Worm (Caenorhabditis elegans): ENCODE measurements around the gene srsx-33.

The srsx-33 gene

DNA sequence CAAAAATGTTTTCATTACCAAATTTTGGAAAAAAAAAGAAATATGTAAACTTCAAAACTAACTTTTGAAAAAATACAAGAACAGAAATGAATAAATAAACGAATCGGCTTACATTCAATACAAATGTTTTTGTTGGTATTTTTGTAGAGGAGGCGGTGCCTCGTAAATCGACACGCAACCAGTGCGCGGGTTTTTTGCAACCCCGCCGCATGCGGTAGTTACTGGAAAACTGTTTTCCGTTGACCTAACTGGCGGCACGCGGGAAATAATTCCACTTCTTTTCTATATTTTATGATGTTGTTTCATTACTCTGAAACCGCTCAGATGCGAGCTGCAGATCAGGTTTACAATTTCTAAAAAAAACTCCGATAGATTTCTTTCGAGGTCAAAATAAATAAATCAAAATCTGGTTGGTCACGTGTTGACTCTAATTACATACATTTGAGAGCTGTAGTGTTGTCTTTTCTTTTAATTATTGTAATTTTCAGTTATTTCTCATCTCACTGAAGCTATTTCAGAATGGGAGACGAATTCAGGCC is 13.1 kb downstream of the srsx-33 start, which contains the start of the genes dvc-1 and ima-1 (continued):
- peak; percentile 23 for TF ChIP-seq ets-4 (tag; optimal IDR thresholded peaks at IDR 0.05)
- TF ChIP-seq Y22D7AL.16 (tag; optimal IDR thresholded peaks at IDR 0.05), result peak; percentile 45
- peak; percentile 75 for TF ChIP-seq nfya-1 (tag; optimal IDR thresholded peaks at IDR 0.05)
- TF ChIP-seq tbx-2 (tag; optimal IDR thresholded peaks at IDR 0.05), result peak; percentile 77
- TF ChIP-seq unc-42 (tag; optimal IDR thresholded peaks at IDR 0.05), result peak; percentile 28
- peak; percentile 41 for TF ChIP-seq dve-1 (tag; optimal IDR thresholded peaks at IDR 0.05)
- TF ChIP-seq dmd-4 (tag; optimal IDR thresholded peaks at IDR 0.05; ENCODE audit: borderline replicate concordance), result no peak
- TF ChIP-seq unc-86 (tag; optimal IDR thresholded peaks at IDR 0.05), result peak; percentile 73
- peak; percentile 63 for TF ChIP-seq gmeb-2 (tag; optimal IDR thresholded peaks at IDR 0.05)
- peak; percentile 69 for TF ChIP-seq C08G9.2 (tag; optimal IDR thresholded peaks at IDR 0.05)
- TF ChIP-seq hlh-8 (tag; optimal IDR thresholded peaks at IDR 0.05), result peak; percentile 48
- TF ChIP-seq F13H6.1 (tag; optimal IDR thresholded peaks at IDR 0.05), result peak; percentile 76
- peak; percentile 72 for TF ChIP-seq K09A11.1 (tag; optimal IDR thresholded peaks at IDR 0.05; ENCODE audit: insufficient read depth)
- TF ChIP-seq ceh-45 (GFP tag; IDR thresholded peaks at IDR 0.05), result 0 out of 2 replicates have a peak, but pooled peaks have one; percentile 51
- no peak for TF ChIP-seq ceh-9 (tag; optimal IDR thresholded peaks at IDR 0.05)
- no peak for TF ChIP-seq nhr-11 (tag; optimal IDR thresholded peaks at IDR 0.05)
- peak; percentile 65 for TF ChIP-seq sox-4 (tag; optimal IDR thresholded peaks at IDR 0.05)
- peak; percentile 76 for TF ChIP-seq ahr-1 (tag; optimal IDR thresholded peaks at IDR 0.05)
- peak; percentile 71 for TF ChIP-seq pat-9 (tag; optimal IDR thresholded peaks at IDR 0.05)
- peak; percentile 70 for TF ChIP-seq hlh-30 (tag; optimal IDR thresholded peaks at IDR 0.05; ENCODE audit: insufficient read depth)
- TF ChIP-seq eyg-1 (tag; optimal IDR thresholded peaks at IDR 0.05), result peak; percentile 4
- TF ChIP-seq fkh-10 (GFP tag; optimal IDR thresholded peaks at IDR 0.05), result no peak

DNA sequence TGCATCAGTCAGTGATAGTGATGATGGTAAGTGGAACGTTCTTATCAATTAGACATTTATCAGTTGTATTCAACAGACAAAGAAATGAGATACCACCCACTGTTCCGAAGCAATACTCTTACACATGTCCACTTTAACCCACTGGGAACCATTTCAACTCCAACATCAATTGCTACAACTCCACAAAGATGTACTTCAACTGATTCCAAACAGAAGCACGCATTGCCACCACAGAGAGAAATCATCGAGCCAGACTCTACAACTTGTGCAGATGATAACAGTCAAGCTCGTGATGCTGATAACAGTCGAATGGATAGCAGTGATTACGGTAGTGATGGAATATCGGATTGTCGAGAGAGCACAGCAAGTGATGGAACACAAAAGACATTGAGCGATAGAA is 16.5 kb downstream of the srsx-33 start:
- TF ChIP-seq unc-3 (GFP tag; conservative IDR thresholded peaks at IDR 0.05) (no peak), unc-3 (tag; optimal IDR thresholded peaks at IDR 0.05) (no peak), lin-11 (tag; optimal IDR thresholded peaks at IDR 0.05) (no peak), ceh-9 (tag; optimal IDR thresholded peaks at IDR 0.05) (no peak), che-1 (tag; optimal IDR thresholded peaks at IDR 0.05) (no peak), elt-2 (tag; optimal IDR thresholded peaks at IDR 0.05) (peak; percentile 94), ets-4 (tag; optimal IDR thresholded peaks at IDR 0.05) (no peak), fkh-6 (tag; optimal IDR thresholded peaks at IDR 0.05) (no peak)

DNA sequence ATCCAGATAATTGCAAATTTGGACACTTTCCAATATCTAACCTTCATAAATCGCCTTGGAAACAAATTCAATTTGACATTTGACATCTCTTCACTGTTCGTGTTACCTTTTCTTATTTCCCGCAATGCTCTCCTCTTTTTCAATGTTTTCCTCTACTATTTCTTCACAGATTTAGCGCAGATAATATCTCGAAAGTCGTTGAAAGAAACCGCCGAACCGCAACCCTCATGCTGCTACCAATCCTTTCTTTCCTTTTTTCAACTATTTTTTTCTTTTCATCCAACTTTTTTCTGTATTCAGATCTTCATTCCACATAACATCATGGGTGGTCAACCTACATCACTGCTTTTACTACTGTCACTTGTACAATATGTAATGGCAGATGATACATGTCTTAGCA is 18.0 kb downstream of the srsx-33 start, which contains the start of gene T19B10.5:
TSS of gene T19B10.5 (plus strand) at position 301 of the 400 bp plus-strand sequence.
- no peak for TF ChIP-seq fax-1 (tag; optimal IDR thresholded peaks at IDR 0.05)
- no peak for TF ChIP-seq pros-1 (tag; optimal IDR thresholded peaks at IDR 0.05)
- TF ChIP-seq fkh-6 (tag; optimal IDR thresholded peaks at IDR 0.05), result no peak
- TF ChIP-seq sdc-2 (tag; optimal IDR thresholded peaks at IDR 0.05), result no peak
- no peak for TF ChIP-seq ceh-31 (tag; optimal IDR thresholded peaks at IDR 0.05)
- no peak for TF ChIP-seq elt-4 (tag; optimal IDR thresholded peaks at IDR 0.05)
- no peak for TF ChIP-seq ahr-1 (tag; optimal IDR thresholded peaks at IDR 0.05)
- TF ChIP-seq hlh-8 (tag; optimal IDR thresholded peaks at IDR 0.05), result no peak
- no peak for TF ChIP-seq ama-1 (optimal IDR thresholded peaks at IDR 0.05)
- TF ChIP-seq eyg-1 (tag; optimal IDR thresholded peaks at IDR 0.05), result no peak
- no peak for TF ChIP-seq gmeb-2 (tag; optimal IDR thresholded peaks at IDR 0.05)
- TF ChIP-seq nhr-11 (tag; optimal IDR thresholded peaks at IDR 0.05), result no peak
- no peak for TF ChIP-seq madf-2 (tag; optimal IDR thresholded peaks at IDR 0.05)
- no peak for TF ChIP-seq che-1 (tag; optimal IDR thresholded peaks at IDR 0.05)
- TF ChIP-seq C38D4.7 (GFP tag; optimal IDR thresholded peaks at IDR 0.05), result no peak
- TF ChIP-seq nfya-1 (tag; optimal IDR thresholded peaks at IDR 0.05), result no peak
- TF ChIP-seq C08G9.2 (tag; optimal IDR thresholded peaks at IDR 0.05), result no peak
- TF ChIP-seq hlh-15 (tag; optimal IDR thresholded peaks at IDR 0.05), result no peak
- TF ChIP-seq ceh-30 (tag; optimal IDR thresholded peaks at IDR 0.05), result no peak

Measured in whole organism, late embryonic.